Fruit fly (Drosophila melanogaster) whole organism, embryonic: ENCODE data around the gene CG43799.

Experiments
- CG10366 ChIP-seq: fragments of 200-800 bp; sonication (Bioruptor generic); IDR thresholded peaks from 2 replicates; pipeline ENCODE4 v1.3.6; 2022; ENCODE audit warnings: missing biosample characterization, missing genetic modification characterization
- CG10431 ChIP-seq: fragments of 200-800 bp; sonication (Bioruptor generic); optimal IDR thresholded peaks from 3 replicates; lab custom pipeline; 2018; ENCODE audit warnings: missing biosample characterization, mild to moderate bottlenecking, missing genetic modification characterization
- CG10565 ChIP-seq: fragments of 200-800 bp; sonication (Bioruptor generic); optimal IDR thresholded peaks from 3 replicates; lab custom pipeline; 2016; ENCODE audit warnings: missing biosample characterization, mild to moderate bottlenecking, missing genetic modification characterization
- CG12299 ChIP-seq: fragments of 200-800 bp; sonication (Bioruptor generic); optimal IDR thresholded peaks from 2 replicates; lab custom pipeline; 2018; ENCODE audit warnings: missing biosample characterization, mild to moderate bottlenecking, missing genetic modification characterization
- CG14050 ChIP-seq: fragments of 200-800 bp; sonication (Bioruptor generic); IDR thresholded peaks from 3 replicates; pipeline ENCODE4 v1.3.6; 2022; ENCODE audit warnings: missing biosample characterization, missing genetic modification characterization
- CG15269 ChIP-seq: fragments of 200-800 bp; sonication (Bioruptor generic); optimal IDR thresholded peaks from 2 replicates; lab custom pipeline; 2018; ENCODE audit warnings: missing biosample characterization, mild to moderate bottlenecking, missing genetic modification characterization, moderate library complexity
- CG2129 ChIP-seq: fragments of 200-800 bp; sonication (Bioruptor generic); IDR thresholded peaks from 2 replicates; pipeline ENCODE4 v1.3.6; 2022; ENCODE audit warnings: missing biosample characterization, missing genetic modification characterization; ENCODE audit not compliant: partially characterized antibody
- CG2199 ChIP-seq: fragments of 200-800 bp; sonication (Bioruptor generic); IDR thresholded peaks from 3 replicates; pipeline ENCODE4 v1.3.6; 2022; ENCODE audit warnings: missing biosample characterization, missing genetic modification characterization
- CG2678 ChIP-seq: fragments of 200-800 bp; sonication (Bioruptor generic); optimal IDR thresholded peaks from 3 replicates; lab custom pipeline; 2019; ENCODE audit warnings: missing biosample characterization, mild to moderate bottlenecking, missing genetic modification characterization, moderate library complexity
- CG30431 ChIP-seq: fragments of 200-800 bp; sonication (Bioruptor generic); optimal IDR thresholded peaks from 2 replicates; lab custom pipeline; 2017; ENCODE audit warnings: missing biosample characterization, missing genetic modification characterization
- CG3065 ChIP-seq: fragments of 200-800 bp; sonication (Bioruptor generic); optimal IDR thresholded peaks from 2 replicates; lab custom pipeline; 2016; ENCODE audit warnings: missing biosample characterization, missing genetic modification characterization
- CG3281 ChIP-seq: fragments of 200-800 bp; sonication (Bioruptor generic); optimal IDR thresholded peaks from 3 replicates; lab custom pipeline; 2017; ENCODE audit warnings: missing biosample characterization, mild to moderate bottlenecking, missing genetic modification characterization
- CG34376 ChIP-seq: fragments of 200-800 bp; sonication (Bioruptor generic); optimal IDR thresholded peaks from 2 replicates; lab custom pipeline; 2018; ENCODE audit warnings: missing biosample characterization, mild to moderate bottlenecking, missing genetic modification characterization
- CG7556 ChIP-seq: fragments of 200-800 bp; sonication (Bioruptor generic); optimal IDR thresholded peaks from 2 replicates; lab custom pipeline; 2017; ENCODE audit warnings: missing biosample characterization, mild to moderate bottlenecking, missing genetic modification characterization
- CG8290 ChIP-seq, 3 experiments: fragments of 200-800 bp; sonication (Bioruptor generic); optimal IDR thresholded peaks; 2 replicates each; lab custom pipeline; 2016 to 2019; ENCODE audit warnings: missing biosample characterization in 3 of 3, missing genetic modification characterization in 3 of 3, mild to moderate bottlenecking in 2 of 3, moderate library complexity in 1 of 3
- CG9797 ChIP-seq: fragments of 200-800 bp; sonication (Bioruptor generic); optimal IDR thresholded peaks from 3 replicates; lab custom pipeline; 2018; ENCODE audit warnings: missing biosample characterization, mild to moderate bottlenecking, missing genetic modification characterization
- Eip74EF ChIP-seq, 2 experiments: fragments of 200-800 bp in 1 of 2; fragments of >200 bp in 1 of 2; sonication (Bioruptor generic) in 1 of 2; optimal IDR thresholded peaks; 2 replicates each; lab custom pipeline; 2017 to 2019; ENCODE audit warnings: missing biosample characterization in 2 of 2, missing genetic modification characterization in 2 of 2, mild to moderate bottlenecking in 1 of 2, moderate library complexity in 1 of 2
- GATAe ChIP-seq: fragments of 200-800 bp; sonication (Bioruptor generic); conservative IDR thresholded peaks from 2 replicates; pipeline ENCODE4 v1.3.6; 2022; ENCODE audit warnings: missing biosample characterization, missing genetic modification characterization
- Gug ChIP-seq: fragments of 200-800 bp; sonication (Bioruptor generic); IDR thresholded peaks from 4 replicates; pipeline ENCODE4 v1.3.6; 2022; ENCODE audit warnings: missing biosample characterization, missing genetic modification characterization
- Med ChIP-seq: fragments of 200-800 bp; sonication (Bioruptor generic); peaks from one replicate; lab custom pipeline; 2016; ENCODE audit warnings: missing biosample characterization, missing genetic modification characterization, mild to moderate bottlenecking, inconsistent platforms, moderate library complexity
- Oaz ChIP-seq: fragments of 200-800 bp; sonication (Bioruptor generic); IDR thresholded peaks from 2 replicates; pipeline ENCODE4 v1.3.6; 2022; ENCODE audit warnings: missing biosample characterization, missing genetic modification characterization
- Oli ChIP-seq: fragments of 200-800 bp; sonication (Bioruptor generic); optimal IDR thresholded peaks from 2 replicates; lab custom pipeline; 2018; ENCODE audit warnings: missing biosample characterization, mild to moderate bottlenecking, missing genetic modification characterization, moderate library complexity
- Pdp1 ChIP-seq, 2 experiments: fragments of 200-800 bp; sonication (Bioruptor generic); optimal IDR thresholded peaks; 3 replicates each; lab custom pipeline; 2016; ENCODE audit warnings: missing biosample characterization in 2 of 2, missing genetic modification characterization in 2 of 2, mild to moderate bottlenecking in 1 of 2, moderate library complexity in 1 of 2
- Spps ChIP-seq: fragments of 200-800 bp; sonication (Bioruptor generic); optimal IDR thresholded peaks from 2 replicates; lab custom pipeline; 2018; ENCODE audit warnings: missing biosample characterization, mild to moderate bottlenecking, missing genetic modification characterization
- ap ChIP-seq: fragments of 200-800 bp; sonication (Bioruptor generic); IDR thresholded peaks from 2 replicates; pipeline ENCODE4 v1.3.6; 2022; ENCODE audit warnings: missing biosample characterization, missing genetic modification characterization
- bsh ChIP-seq, 2 experiments: fragments of 200-800 bp; sonication (Bioruptor generic); optimal IDR thresholded peaks; 2 replicates each; lab custom pipeline; 2017 to 2018; ENCODE audit warnings: mild to moderate bottlenecking in 2 of 2, missing biosample characterization in 2 of 2, missing genetic modification characterization in 2 of 2, moderate library complexity in 1 of 2
- croc ChIP-seq: fragments of 200-800 bp; sonication (Bioruptor generic); conservative IDR thresholded peaks from 3 replicates; pipeline ENCODE4 v1.3.6; 2022; ENCODE audit warnings: missing biosample characterization, missing genetic modification characterization
- en ChIP-seq: fragments of 200-800 bp; sonication (Bioruptor generic); optimal IDR thresholded peaks from 2 replicates; lab custom pipeline; 2016; ENCODE audit warnings: missing biosample characterization, missing genetic modification characterization
- exex ChIP-seq: fragments of 200-800 bp; sonication (Bioruptor generic); optimal IDR thresholded peaks from 4 replicates; lab custom pipeline; 2018; ENCODE audit warnings: missing biosample characterization, mild to moderate bottlenecking, missing genetic modification characterization, moderate library complexity
- gce ChIP-seq: fragments of 200-800 bp; sonication (Bioruptor generic); IDR thresholded peaks from 3 replicates; pipeline ENCODE4 v1.3.6; 2022; ENCODE audit warnings: missing biosample characterization, missing genetic modification characterization
- grn ChIP-seq: fragments of 200-800 bp; sonication (Bioruptor generic); optimal IDR thresholded peaks from 3 replicates; lab custom pipeline; 2017; ENCODE audit warnings: missing biosample characterization, missing genetic modification characterization
- ham ChIP-seq: fragments of 200-800 bp; sonication (Bioruptor generic); IDR thresholded peaks from 2 replicates; pipeline ENCODE4 v1.3.6; 2022; ENCODE audit warnings: missing biosample characterization, missing genetic modification characterization
- hkb ChIP-seq, 2 experiments: fragments of 200-800 bp in 1 of 2; fragments of >200 bp in 1 of 2; sonication (Bioruptor generic) in 1 of 2; IDR thresholded peaks in 1 of 2; optimal IDR thresholded peaks in 1 of 2; 2 replicates each; pipeline versions ENCODE4 v1.3.6 to Lab custom; 2017 to 2022; ENCODE audit warnings: missing biosample characterization in 1 of 2, missing genetic modification characterization in 1 of 2
- mirr ChIP-seq: fragments of 200-800 bp; sonication (Bioruptor generic); optimal IDR thresholded peaks from 3 replicates; lab custom pipeline; 2018; ENCODE audit warnings: missing biosample characterization, mild to moderate bottlenecking, missing genetic modification characterization
- oc ChIP-seq: fragments of 200-800 bp; sonication (Bioruptor generic); optimal IDR thresholded peaks from 2 replicates; lab custom pipeline; 2018; ENCODE audit warnings: missing biosample characterization, mild to moderate bottlenecking, missing genetic modification characterization, moderate library complexity
- onecut ChIP-seq: fragments of 200-800 bp; sonication (Bioruptor generic); IDR thresholded peaks from 2 replicates; pipeline ENCODE4 v1.3.6; 2022; ENCODE audit warnings: missing biosample characterization, missing genetic modification characterization
- pb ChIP-seq: fragments of 200-800 bp; sonication (Bioruptor generic); optimal IDR thresholded peaks from 3 replicates; lab custom pipeline; 2016; ENCODE audit warnings: missing biosample characterization, missing genetic modification characterization
- salm ChIP-seq: fragments of 200-800 bp; sonication (Bioruptor generic); optimal IDR thresholded peaks from 2 replicates; lab custom pipeline; 2018; ENCODE audit warnings: missing biosample characterization, mild to moderate bottlenecking, missing genetic modification characterization
- sens ChIP-seq: fragments of 200-800 bp; sonication (Bioruptor generic); peaks from one replicate; lab custom pipeline; 2016; ENCODE audit warnings: missing biosample characterization, missing genetic modification characterization
- sug ChIP-seq: fragments of 200-800 bp; optimal IDR thresholded peaks from 2 replicates; lab custom pipeline; 2019; ENCODE audit warnings: missing biosample characterization, mild to moderate bottlenecking, missing genetic modification characterization, moderate library complexity
- toy ChIP-seq: fragments of 200-800 bp; sonication (Bioruptor generic); IDR thresholded peaks from 2 replicates; pipeline ENCODE4 v1.3.6; 2022; ENCODE audit warnings: missing biosample characterization, missing genetic modification characterization
- trh ChIP-seq: fragments of 200-800 bp; sonication (Bioruptor generic); optimal IDR thresholded peaks from 2 replicates; lab custom pipeline; 2016; ENCODE audit warnings: missing biosample characterization, missing genetic modification characterization
- ttk ChIP-seq: fragments of 200-800 bp; sonication (Bioruptor generic); IDR thresholded peaks from 2 replicates; pipeline ENCODE4 v2.1.2; 2022; ENCODE audit warnings: missing biosample characterization, missing genetic modification characterization
- yki ChIP-seq: fragments of >200 bp; optimal IDR thresholded peaks from 3 replicates; lab custom pipeline; 2018

The CG43799 gene

dm6 chr2L:7214885-7215284 lies 12.6 kb upstream of the CG43799 start:
- peak; percentile 23 for TF ChIP-seq Med (GFP tag; lab: Kevin White, UChicago)
- TF ChIP-seq ttk (GFP tag; lab: Robert Waterston, UW) = no peak
- peak; percentile 44; the same call in 1 of the 3 replicates for TF ChIP-seq CG2199 (GFP tag; lab: Robert Waterston, UW)
- TF ChIP-seq CG12299 (tag; lab: Kevin White, UChicago) = no peak
- peak; percentile 14 for TF ChIP-seq salm (tag; lab: Kevin White, UChicago)
- no peak for TF ChIP-seq yki (lab: Kevin White, UChicago)
- TF ChIP-seq Gug = no peak
- TF ChIP-seq Eip74EF (GFP tag; optimal IDR thresholded peaks at IDR 0.05; lab: Kevin White, UChicago) = no peak
- TF ChIP-seq CG14050 (GFP tag; lab: Robert Waterston, UW) = no peak
- TF ChIP-seq oc (tag; lab: Kevin White, UChicago) = no peak
- no peak for TF ChIP-seq CG15269
- no peak for TF ChIP-seq CG3065
- TF ChIP-seq pb (GFP tag; lab: Kevin White, UChicago) = no peak
- TF ChIP-seq en (GFP tag; lab: Kevin White, UChicago) = no peak
- TF ChIP-seq Oli = no peak
- peak; percentile 16 for TF ChIP-seq sens
- TF ChIP-seq CG7556 (GFP tag; lab: Kevin White, UChicago) = no peak
- peak; percentile 62 for TF ChIP-seq grn
- TF ChIP-seq hkb (optimal IDR thresholded peaks at IDR 0.05; lab: Kevin White, UChicago) = no peak
- 0 out of 2 replicates have a peak, but pooled peaks have one; percentile 8 for TF ChIP-seq hkb (GFP tag; IDR thresholded peaks at IDR 0.05; lab: Robert Waterston, UW)
- TF ChIP-seq exex = peak; percentile 97
- TF ChIP-seq gce = no peak
- no peak for TF ChIP-seq bsh (GFP tag; optimal IDR thresholded peaks at IDR 0.05; lab: Kevin White, UChicago)
- TF ChIP-seq CG3281 (GFP tag; lab: Kevin White, UChicago) = peak; percentile 11
- TF ChIP-seq CG30431 (GFP tag; lab: Kevin White, UChicago) = no peak
- no peak for TF ChIP-seq Spps (tag; lab: Kevin White, UChicago)
- peak in 1 of 2 experiments; percentile 65 for TF ChIP-seq Pdp1 (GFP tag; optimal IDR thresholded peaks at IDR 0.05; lab: Kevin White, UChicago)
- peak; percentile 10 for TF ChIP-seq CG2678 (tag; lab: Kevin White, UChicago)
- TF ChIP-seq trh (GFP tag; lab: Kevin White, UChicago) = no peak
- TF ChIP-seq ap (GFP tag; lab: Robert Waterston, UW) = no peak
- peak; percentile 21; the same call in 1 of the 2 replicates for TF ChIP-seq GATAe (GFP tag; lab: Robert Waterston, UW)
- TF ChIP-seq toy (GFP tag; lab: Robert Waterston, UW) = no peak
- TF ChIP-seq onecut (GFP tag; lab: Robert Waterston, UW) = no peak
- no peak for TF ChIP-seq croc
- TF ChIP-seq CG10366 (GFP tag; lab: Robert Waterston, UW) = no peak
- no peak for TF ChIP-seq Oaz
- peak; percentile 98 for TF ChIP-seq mirr (GFP tag; lab: Kevin White, UChicago)
- TF ChIP-seq CG2129 (GFP tag; lab: Robert Waterston, UW) = no peak
- TF ChIP-seq CG10431 (GFP tag; lab: Kevin White, UChicago) = no peak
- peak; percentile 33 for TF ChIP-seq sug (tag; lab: Kevin White, UChicago)
- peak; percentile 75 for TF ChIP-seq CG34376 (GFP tag; lab: Kevin White, UChicago)
- TF ChIP-seq CG9797 = no peak
- no peak for TF ChIP-seq CG8290 (GFP tag; optimal IDR thresholded peaks at IDR 0.05; lab: Kevin White, UChicago)
- peak in 1 of 2 experiments; percentile 2 for TF ChIP-seq CG8290 (tag; optimal IDR thresholded peaks at IDR 0.05; lab: Kevin White, UChicago)
- no peak for TF ChIP-seq ham (GFP tag; lab: Robert Waterston, UW)
- TF ChIP-seq CG10565 = no peak
- TF ChIP-seq, all 482 proteins: peak for 15
